Fruit fly (Drosophila melanogaster): ENCODE data around the gene CG17193.

CG17193 gene

DNA sequence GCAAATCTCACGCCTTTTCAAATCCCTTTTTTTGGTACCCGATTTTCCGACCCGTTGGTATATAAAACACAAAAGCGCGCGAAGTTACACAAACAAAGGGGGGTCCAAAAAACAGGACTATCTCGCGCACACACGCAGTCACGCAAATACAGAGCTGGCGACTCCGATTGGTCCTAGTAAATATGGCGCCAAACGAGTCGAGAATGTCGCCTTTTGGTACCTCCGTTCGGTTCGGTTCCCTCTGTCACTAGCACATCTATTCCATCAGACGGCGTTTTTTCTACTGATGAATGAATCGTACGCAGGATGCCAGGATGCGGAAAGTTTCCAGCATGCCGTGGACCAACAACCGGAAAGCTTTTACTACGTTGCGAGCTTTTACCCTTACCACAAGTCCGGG is at the start of gene CG17193:
CG17193 (minus strand) TSS at position 289 of the 400 bp plus-strand sequence.
- peak; percentile 75 for TF ChIP-seq CG13894 (tag; optimal IDR thresholded peaks at IDR 0.05)
- no peak for TF ChIP-seq CG1024 (GFP tag; IDR thresholded peaks at IDR 0.05)
- TF ChIP-seq Deaf1 (tag; optimal IDR thresholded peaks at IDR 0.05), result peak; percentile 50
- TF ChIP-seq row (GFP tag; IDR thresholded peaks at IDR 0.05), result 0 out of 3 replicates have a peak, but pooled peaks have one; percentile 22
- TF ChIP-seq abd-A (tag; optimal IDR thresholded peaks at IDR 0.05), result peak; percentile 55
- TF ChIP-seq scrt (GFP tag; optimal IDR thresholded peaks at IDR 0.05), result peak; percentile 31
- TF ChIP-seq Ets65A (GFP tag), result peak; percentile 7
- peak; percentile 80 for TF ChIP-seq Nf-YC (tag; optimal IDR thresholded peaks at IDR 0.05)
- TF ChIP-seq Med (GFP tag), result peak; percentile 67
- TF ChIP-seq lmd (GFP tag; IDR thresholded peaks at IDR 0.05), result no peak

DNA sequence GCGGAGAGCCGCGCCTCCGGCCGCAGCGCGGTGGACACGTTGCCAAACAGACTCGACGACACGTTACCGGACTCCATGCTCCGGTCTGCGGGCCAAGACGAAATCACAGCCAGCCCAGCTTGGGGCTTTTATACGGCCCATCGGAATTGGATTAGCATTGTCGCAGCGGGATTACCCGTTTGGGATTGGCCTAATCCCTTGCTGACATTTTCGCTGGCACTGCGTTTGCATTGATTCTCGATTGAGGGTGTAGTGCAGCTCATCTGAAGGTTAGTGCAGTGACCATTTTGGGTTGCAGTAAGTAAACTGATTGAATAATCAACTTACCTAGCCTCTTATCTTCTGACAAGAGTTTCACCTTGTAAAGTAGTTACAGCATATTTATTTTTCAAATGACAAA is 26.5 kb upstream of the CG17193 start, which contains the start of gene Rh3:
Rh3 (minus strand) TSS at position 101 of the 400 bp plus-strand sequence.
- TF ChIP-seq hkb (optimal IDR thresholded peaks at IDR 0.05), result no peak
- TF ChIP-seq hkb (GFP tag; IDR thresholded peaks at IDR 0.05), result no peak
- no peak for TF ChIP-seq oc (tag; optimal IDR thresholded peaks at IDR 0.05)
- TF ChIP-seq Hey (tag; optimal IDR thresholded peaks at IDR 0.05), result no peak

dm6 chr3R:20080205-20080604 is 24.3 kb upstream of the CG17193 start:
- TF ChIP-seq pfk (GFP tag; optimal IDR thresholded peaks at IDR 0.05) (peak; percentile 87), abd-A (tag; optimal IDR thresholded peaks at IDR 0.05) (peak; percentile 3), Scr (GFP tag; IDR thresholded peaks at IDR 0.05; ENCODE audit: partially characterized antibody) (no peak), esg (GFP tag; conservative IDR thresholded peaks at IDR 0.05) (no peak), CG12659 (GFP tag; optimal IDR thresholded peaks at IDR 0.05) (no peak), Sox100B (GFP tag; optimal IDR thresholded peaks at IDR 0.05) (no peak), ewg (GFP tag; optimal IDR thresholded peaks at IDR 0.05) (peak; percentile 59), fd64A (GFP tag; optimal IDR thresholded peaks at IDR 0.05) (no peak), sd (tag; optimal IDR thresholded peaks at IDR 0.05) (no peak), Trl (optimal IDR thresholded peaks at IDR 0.05) (peak; percentile 34 to 52), Trl (GFP tag; optimal IDR thresholded peaks at IDR 0.05) (no peak), NFAT (GFP tag; IDR thresholded peaks at IDR 0.05) (no peak), pita (GFP tag; optimal IDR thresholded peaks at IDR 0.05) (no peak)

DNA sequence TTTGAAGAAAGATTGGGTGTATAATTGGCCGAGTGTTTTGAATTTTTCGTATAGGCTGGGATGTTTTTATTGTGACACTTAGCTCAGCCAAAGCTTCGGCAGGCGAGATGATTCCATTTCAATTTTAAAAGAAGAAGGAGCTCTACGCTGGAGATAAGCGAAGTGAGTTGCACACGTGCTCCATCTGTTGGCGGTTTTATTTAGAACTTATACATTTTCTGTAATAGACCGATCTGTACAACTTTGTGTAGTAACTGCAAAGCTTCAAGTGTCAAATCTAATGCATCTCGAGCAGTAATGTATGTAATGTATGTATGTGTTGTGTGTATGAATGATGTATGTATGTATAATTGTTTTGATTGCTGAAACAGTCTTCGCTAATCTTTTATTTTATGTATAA is 10.5 kb upstream of the CG17193 start:
- TF ChIP-seq CTCF (GFP tag; optimal IDR thresholded peaks at IDR 0.05), result peak; percentile 76
- no peak for TF ChIP-seq CG12236 (GFP tag; optimal IDR thresholded peaks at IDR 0.05)

dm6 chr3R:20059650-20060049 is 3.8 kb upstream of the CG17193 start, which contains the start of gene CG4390:
TSS of gene CG4390 (minus strand) at chr3R:20059750.
- no peak for TF ChIP-seq Sox102F (GFP tag; optimal IDR thresholded peaks at IDR 0.05)
- TF ChIP-seq CG7372 (GFP tag; IDR thresholded peaks at IDR 0.05), result no peak
- TF ChIP-seq BtbVII (GFP tag; optimal IDR thresholded peaks at IDR 0.05), result no peak
- TF ChIP-seq ab (GFP tag; optimal IDR thresholded peaks at IDR 0.05), result no peak
- TF ChIP-seq yki (optimal IDR thresholded peaks at IDR 0.05), result no peak
- TF ChIP-seq CG16779 (GFP tag; IDR thresholded peaks at IDR 0.05), result no peak
- no peak for TF ChIP-seq NFAT (GFP tag; IDR thresholded peaks at IDR 0.05)
- no peak for TF ChIP-seq CG12104 (GFP tag; optimal IDR thresholded peaks at IDR 0.05)
- TF ChIP-seq nom (GFP tag; optimal IDR thresholded peaks at IDR 0.05), result no peak
- TF ChIP-seq CG9797 (GFP tag; optimal IDR thresholded peaks at IDR 0.05), result no peak
- TF ChIP-seq fd102C (GFP tag; optimal IDR thresholded peaks at IDR 0.05), result no peak
- TF ChIP-seq CG2116 (GFP tag; optimal IDR thresholded peaks at IDR 0.05), result no peak

Data from whole organism, embryonic.